Worm (Caenorhabditis elegans) whole organism, late embryonic: ENCODE data around the gene col-91.

Experiments used
- ceh-30 ChIP-seq: fragments of 150-350 bp; optimal IDR thresholded peaks from 2 replicates; lab custom pipeline; 2014; ENCODE audit warnings: missing biosample characterization, missing genetic modification characterization
- ceh-9 ChIP-seq: sonication (generic microtip); optimal IDR thresholded peaks from 2 replicates; lab custom pipeline; 2016; ENCODE audit warnings: mild to moderate bottlenecking, missing genetic modification characterization, inconsistent platforms, missing compliant biosample characterization
- eyg-1 ChIP-seq: sonication (generic microtip); optimal IDR thresholded peaks from 2 replicates; lab custom pipeline; 2016; ENCODE audit warnings: missing genotype, missing genetic modification characterization, missing compliant biosample characterization
- gmeb-2 ChIP-seq: sonication (generic microtip); optimal IDR thresholded peaks from 2 replicates; lab custom pipeline; 2016; ENCODE audit warnings: missing genetic modification characterization, inconsistent platforms, missing compliant biosample characterization
- pag-3 ChIP-seq: sonication (generic microtip); optimal IDR thresholded peaks from 2 replicates; lab custom pipeline; 2016; ENCODE audit warnings: missing compliant biosample characterization, missing genetic modification characterization, borderline replicate concordance
- sdc-2 ChIP-seq: sonication (generic microtip); optimal IDR thresholded peaks from 2 replicates; lab custom pipeline; 2016; ENCODE audit warnings: missing genotype, missing genetic modification characterization, missing compliant biosample characterization

- no peak for TF ChIP-seq gmeb-2 (tag; lab: Kevin White, UChicago)
- no peak for TF ChIP-seq pag-3 (tag; lab: Kevin White, UChicago)
- no peak for TF ChIP-seq sdc-2 (tag; lab: Kevin White, UChicago)
- no peak for TF ChIP-seq ceh-9 (tag; lab: Kevin White, UChicago)
- TF ChIP-seq eyg-1 (tag; lab: Kevin White, UChicago) = no peak
- TF ChIP-seq ceh-30 (tag; lab: Kevin White, UChicago) = no peak
Measured at ce11 chrIII:8235358-8235757, 28.1 kb downstream of the col-91 start, which contains the start of gene C02F5.14.
